Worm (Caenorhabditis elegans) whole organism, young adult: ENCODE data around the gene B0416.11.

Experiments
- B0019.2 ChIP-seq: fragments of 200-800 bp; sonication (Bioruptor generic); conservative IDR thresholded peaks from 2 replicates; pipeline ENCODE4 v1.3.6; 2022; ENCODE audit warnings: missing genetic modification reagents, missing genetic modification characterization, missing compliant biosample characterization
- B0261.1 ChIP-seq: sonication (generic microtip); optimal IDR thresholded peaks from 2 replicates; lab custom pipeline; 2016; ENCODE audit warnings: mild to moderate bottlenecking, missing genetic modification characterization, moderate library complexity, missing compliant biosample characterization
- C06A6.2 ChIP-seq: fragments of 200-800 bp; sonication (Bioruptor generic); conservative IDR thresholded peaks from 2 replicates; pipeline ENCODE4 v1.3.6; 2022; ENCODE audit warnings: missing genetic modification characterization, missing compliant biosample characterization
- C17E4.6 ChIP-seq: fragments of 200-800 bp; sonication (Bioruptor generic); IDR thresholded peaks from 2 replicates; pipeline ENCODE4 v1.3.6; 2022; ENCODE audit warnings: missing genetic modification reagents, missing genetic modification characterization, missing compliant biosample characterization
- F33H1.4 ChIP-seq: fragments of 200-800 bp; sonication (Bioruptor generic); IDR thresholded peaks from 2 replicates; pipeline ENCODE4 v1.3.6; 2022; ENCODE audit warnings: missing genetic modification reagents, missing genetic modification characterization, missing compliant biosample characterization
- F37B4.10 ChIP-seq: fragments of 200-800 bp; sonication (Bioruptor generic); IDR thresholded peaks from 2 replicates; pipeline ENCODE4 v1.3.6; 2022; ENCODE audit warnings: missing genetic modification characterization, missing compliant biosample characterization
- F39B2.1 ChIP-seq: fragments of 200-800 bp; sonication (Bioruptor generic); IDR thresholded peaks from 2 replicates; pipeline ENCODE4 v1.3.6; 2022; ENCODE audit warnings: missing genetic modification reagents, missing genetic modification characterization, missing compliant biosample characterization
- K12H6.12 ChIP-seq: fragments of 200-800 bp; sonication (Bioruptor generic); optimal IDR thresholded peaks from 2 replicates; lab custom pipeline; 2018; ENCODE audit warnings: mild to moderate bottlenecking, missing genetic modification characterization, missing compliant biosample characterization
- T07F8.4 ChIP-seq: sonication (generic microtip); optimal IDR thresholded peaks from 2 replicates; lab custom pipeline; 2016; ENCODE audit warnings: mild to moderate bottlenecking, missing genetic modification characterization, moderate library complexity, missing compliant biosample characterization
- T26A5.8 ChIP-seq: sonication (generic microtip); optimal IDR thresholded peaks from 2 replicates; lab custom pipeline; 2016; ENCODE audit warnings: missing genetic modification characterization, missing compliant biosample characterization
- Y56A3A.18 ChIP-seq: fragments of 200-800 bp; sonication (Bioruptor generic); IDR thresholded peaks from 2 replicates; pipeline ENCODE4 v1.3.6; 2022; ENCODE audit warnings: missing genetic modification reagents, missing genetic modification characterization, missing compliant biosample characterization
- Y67H2A.10 ChIP-seq: fragments of 200-800 bp; sonication (Bioruptor generic); conservative IDR thresholded peaks from 2 replicates; pipeline ENCODE4 v1.3.6; 2022; ENCODE audit warnings: missing genetic modification reagents, missing genetic modification characterization, missing compliant biosample characterization
- Y79H2A.3 ChIP-seq: fragments of 200-800 bp; sonication (Bioruptor generic); conservative IDR thresholded peaks from 2 replicates; pipeline ENCODE4 v1.3.6; 2022; ENCODE audit warnings: missing genetic modification reagents, missing genetic modification characterization, missing compliant biosample characterization
- akir-1 ChIP-seq: fragments of 200-800 bp; sonication (Bioruptor generic); optimal IDR thresholded peaks from 2 replicates; lab custom pipeline; 2018; ENCODE audit warnings: mild to moderate bottlenecking, missing genetic modification characterization, moderate library complexity, missing compliant biosample characterization
- athp-1 ChIP-seq: sonication (generic microtip); optimal IDR thresholded peaks from 2 replicates; lab custom pipeline; 2017; ENCODE audit warnings: mild to moderate bottlenecking, missing genetic modification characterization, missing compliant biosample characterization
- attf-5 ChIP-seq: fragments of 200-800 bp; sonication (Bioruptor generic); optimal IDR thresholded peaks from 2 replicates; lab custom pipeline; 2018; ENCODE audit warnings: mild to moderate bottlenecking, missing genetic modification characterization, missing compliant biosample characterization
- bed-1 ChIP-seq: fragments of 200-800 bp; sonication (Bioruptor generic); IDR thresholded peaks from 2 replicates; pipeline ENCODE4 v1.3.6; 2022; ENCODE audit warnings: missing genetic modification reagents, missing genetic modification characterization, missing compliant biosample characterization
- ccch-3 ChIP-seq: fragments of 200-800 bp; sonication (Bioruptor generic); optimal IDR thresholded peaks from 2 replicates; lab custom pipeline; 2018; ENCODE audit warnings: mild to moderate bottlenecking, missing genetic modification characterization, missing compliant biosample characterization
- cebp-2 ChIP-seq: fragments of 200-800 bp; sonication (Bioruptor generic); IDR thresholded peaks from 2 replicates; pipeline ENCODE4 v1.3.6; 2022; ENCODE audit warnings: missing genetic modification characterization, missing compliant biosample characterization
- ceh-100 ChIP-seq: fragments of 200-800 bp; sonication (Bioruptor generic); IDR thresholded peaks from 2 replicates; pipeline ENCODE4 v1.3.6; 2022; ENCODE audit warnings: missing genetic modification reagents, missing genetic modification characterization, missing compliant biosample characterization
- ceh-58 ChIP-seq: fragments of 200-800 bp; sonication (Bioruptor generic); IDR thresholded peaks from 2 replicates; pipeline ENCODE4 v1.3.6; 2022; ENCODE audit warnings: missing genetic modification characterization, missing compliant biosample characterization
- chd-7 ChIP-seq: sonication (generic microtip); optimal IDR thresholded peaks from 2 replicates; lab custom pipeline; 2016; ENCODE audit warnings: mild to moderate bottlenecking, missing genetic modification characterization, moderate library complexity, missing compliant biosample characterization
- egl-18 ChIP-seq: fragments of 200-800 bp; sonication (Bioruptor generic); IDR thresholded peaks from 2 replicates; pipeline ENCODE4 v1.3.6; 2022; ENCODE audit warnings: missing genetic modification reagents, missing genetic modification characterization, missing compliant biosample characterization
- gei-17 ChIP-seq: fragments of 200-800 bp; sonication (Bioruptor generic); optimal IDR thresholded peaks from 2 replicates; lab custom pipeline; 2018; ENCODE audit warnings: mild to moderate bottlenecking, missing genetic modification characterization, missing compliant biosample characterization
- hlh-12 ChIP-seq: sonication (generic microtip); optimal IDR thresholded peaks from 2 replicates; lab custom pipeline; 2016; ENCODE audit warnings: missing genetic modification characterization, missing compliant biosample characterization
- hmg-1.2 ChIP-seq: fragments of 200-800 bp; sonication (Bioruptor generic); IDR thresholded peaks from 2 replicates; pipeline ENCODE4 v1.3.6; 2022; ENCODE audit warnings: missing genetic modification reagents, missing genetic modification characterization, missing compliant biosample characterization
- lag-1 ChIP-seq: fragments of 200-800 bp; sonication (Bioruptor generic); IDR thresholded peaks from 2 replicates; pipeline ENCODE4 v1.3.6; 2022; ENCODE audit warnings: missing genetic modification reagents, missing genetic modification characterization, missing compliant biosample characterization
- let-607 ChIP-seq, 2 experiments: fragments of 200-800 bp in 1 of 2; sonication (Bioruptor generic) in 1 of 2; sonication (generic microtip) in 1 of 2; optimal IDR thresholded peaks; 2 replicates each; lab custom pipeline; 2016 to 2018; ENCODE audit warnings: mild to moderate bottlenecking in 2 of 2, missing compliant biosample characterization in 2 of 2, missing genetic modification characterization in 2 of 2, moderate library complexity in 2 of 2, missing genotype in 1 of 2
- lin-26 ChIP-seq: fragments of 200-800 bp; sonication (Bioruptor generic); IDR thresholded peaks from 2 replicates; pipeline ENCODE4 v1.3.6; 2022; ENCODE audit warnings: missing genetic modification reagents, missing genetic modification characterization, missing compliant biosample characterization
- lin-35 ChIP-seq, 3 experiments: fragments of 150-350 bp in 2 of 3; sonication (generic microtip) in 1 of 3; optimal IDR thresholded peaks; 2 replicates each; lab custom pipeline; 2014 to 2018; ENCODE audit warnings: missing biosample characterization in 3 of 3, missing genetic modification characterization in 3 of 3, missing genetic modification reagents in 3 of 3
- lin-54 ChIP-seq: fragments of 200-800 bp; sonication (Bioruptor generic); optimal IDR thresholded peaks from 2 replicates; lab custom pipeline; 2018; ENCODE audit warnings: mild to moderate bottlenecking, missing genetic modification characterization, missing compliant biosample characterization
- lir-1 ChIP-seq: fragments of 200-800 bp; sonication (Bioruptor generic); conservative IDR thresholded peaks from 2 replicates; pipeline ENCODE4 v1.3.6; 2022; ENCODE audit warnings: missing genetic modification reagents, missing genetic modification characterization, missing compliant biosample characterization
- madf-8 ChIP-seq: fragments of 200-800 bp; sonication (Bioruptor generic); conservative IDR thresholded peaks from 2 replicates; pipeline ENCODE4 v1.3.6; 2022; ENCODE audit warnings: missing genetic modification reagents, missing genetic modification characterization, missing compliant biosample characterization
- nfya-1 ChIP-seq: sonication (generic microtip); optimal IDR thresholded peaks from 2 replicates; lab custom pipeline; 2017; ENCODE audit warnings: antibody characterized with exemption, missing compliant biosample characterization, missing genetic modification characterization, borderline replicate concordance; ENCODE audit not compliant: insufficient read depth
- nfya-2 ChIP-seq: fragments of 200-800 bp; sonication (Bioruptor generic); IDR thresholded peaks from 2 replicates; pipeline ENCODE4 v1.3.6; 2022; ENCODE audit warnings: missing genetic modification reagents, missing genetic modification characterization, missing compliant biosample characterization
- nfyb-1 ChIP-seq: fragments of 200-800 bp; sonication (Bioruptor generic); IDR thresholded peaks from 2 replicates; pipeline ENCODE4 v1.3.6; 2022; ENCODE audit warnings: missing genetic modification reagents, missing genetic modification characterization, missing compliant biosample characterization
- nhr-120 ChIP-seq: fragments of 200-800 bp; sonication (Bioruptor generic); IDR thresholded peaks from 2 replicates; pipeline ENCODE4 v1.3.6; 2022; ENCODE audit warnings: missing genetic modification characterization, missing compliant biosample characterization
- nhr-27 ChIP-seq: fragments of 200-800 bp; sonication (Bioruptor generic); optimal IDR thresholded peaks from 2 replicates; lab custom pipeline; 2018; ENCODE audit warnings: mild to moderate bottlenecking, missing genetic modification characterization, moderate library complexity, missing compliant biosample characterization
- rcor-1 ChIP-seq: fragments of 200-800 bp; sonication (Bioruptor generic); IDR thresholded peaks from 2 replicates; pipeline ENCODE4 v1.3.6; 2022; ENCODE audit warnings: missing genetic modification reagents, missing genetic modification characterization, missing compliant biosample characterization
- rec-8 ChIP-seq, 2 experiments: sonication (generic microtip); optimal IDR thresholded peaks; 2 replicates each; lab custom pipeline; 2016; ENCODE audit warnings: mild to moderate bottlenecking in 2 of 2, missing genetic modification characterization in 2 of 2, missing genetic modification reagents in 2 of 2, missing genotype in 2 of 2, missing biosample characterization in 1 of 2, missing compliant biosample characterization in 1 of 2, moderate library complexity in 1 of 2
- repo-1 ChIP-seq: sonication (generic microtip); optimal IDR thresholded peaks from 2 replicates; lab custom pipeline; 2017; ENCODE audit warnings: mild to moderate bottlenecking, missing genetic modification characterization, missing compliant biosample characterization
- rpc-1 ChIP-seq, 2 experiments: fragments of 150-350 bp in 1 of 2; sonication (generic microtip) in 1 of 2; optimal IDR thresholded peaks; 2 replicates each; lab custom pipeline; 2014 to 2018; ENCODE audit warnings: missing biosample characterization in 1 of 2, missing genetic modification characterization in 1 of 2, missing genetic modification reagents in 1 of 2, missing genotype in 1 of 2
- sdz-38 ChIP-seq: sonication (generic microtip); optimal IDR thresholded peaks from 2 replicates; lab custom pipeline; 2016; ENCODE audit warnings: missing genotype, missing genetic modification characterization, missing compliant biosample characterization
- sptf-2 ChIP-seq: fragments of 200-800 bp; sonication (Bioruptor generic); optimal IDR thresholded peaks from 2 replicates; lab custom pipeline; 2018; ENCODE audit warnings: mild to moderate bottlenecking, missing genetic modification characterization, missing compliant biosample characterization
- tlf-1 ChIP-seq: fragments of 200-800 bp; sonication (Bioruptor generic); optimal IDR thresholded peaks from 2 replicates; lab custom pipeline; 2018; ENCODE audit warnings: mild to moderate bottlenecking, missing genetic modification characterization, missing compliant biosample characterization
- unc-62 ChIP-seq: fragments of 150-350 bp; optimal IDR thresholded peaks from 2 replicates; lab custom pipeline; 2014; ENCODE audit warnings: missing biosample characterization, missing genetic modification reagents, missing genetic modification characterization
- zfh-2 ChIP-seq: fragments of 200-800 bp; sonication (Bioruptor generic); conservative IDR thresholded peaks from 2 replicates; pipeline ENCODE4 v1.3.6; 2022; ENCODE audit warnings: missing genetic modification reagents, missing genetic modification characterization, missing compliant biosample characterization
- ztf-25 ChIP-seq: fragments of 200-800 bp; sonication (Bioruptor generic); IDR thresholded peaks from 2 replicates; pipeline ENCODE4 v1.3.6; 2022; ENCODE audit warnings: missing genetic modification reagents, missing genetic modification characterization, missing compliant biosample characterization
- ztf-3 ChIP-seq: fragments of 200-800 bp; sonication (Bioruptor generic); optimal IDR thresholded peaks from 2 replicates; lab custom pipeline; 2018; ENCODE audit warnings: mild to moderate bottlenecking, missing genetic modification characterization, missing compliant biosample characterization

B0416.11 gene

ce11 chrX:9238692-9239091, 44.2 kb downstream of the B0416.11 start (continued):
- no peak for TF ChIP-seq lir-1
- TF ChIP-seq K12H6.12, result no peak
- TF ChIP-seq T26A5.8, result no peak
- no peak for TF ChIP-seq ccch-3
- no peak for TF ChIP-seq bed-1 (GFP tag; lab: Robert Waterston, UW)
- peak; percentile 76 for TF ChIP-seq B0261.1
- no peak for TF ChIP-seq Y67H2A.10 (GFP tag; lab: Robert Waterston, UW)
- peak; percentile 20; the same call in 1 of the 2 replicates for TF ChIP-seq rcor-1 (GFP tag; lab: Robert Waterston, UW)
- TF ChIP-seq ztf-25 (GFP tag; lab: Robert Waterston, UW), result peak; percentile 86; the same call in 1 of the 2 replicates
- TF ChIP-seq Y79H2A.3 (GFP tag; lab: Robert Waterston, UW), result no peak
- TF ChIP-seq nfyb-1 (GFP tag; lab: Robert Waterston, UW), result peak; percentile 15; the same call in 1 of the 2 replicates
- TF ChIP-seq lag-1, result no peak
- peak; percentile 42 for TF ChIP-seq chd-7
- no peak for TF ChIP-seq tlf-1
- TF ChIP-seq B0019.2 (GFP tag; lab: Robert Waterston, UW), result no peak
- no peak for TF ChIP-seq zfh-2 (GFP tag; lab: Robert Waterston, UW)
- TF ChIP-seq cebp-2 (GFP tag; lab: Robert Waterston, UW), result no peak
- TF ChIP-seq rpc-1 (optimal IDR thresholded peaks at IDR 0.05; lab: Kevin White, UChicago), result peak; percentile 91
- TF ChIP-seq rpc-1 (tag; optimal IDR thresholded peaks at IDR 0.05; lab: Kevin White, UChicago), result peak; percentile 98
- no peak for TF ChIP-seq egl-18 (GFP tag; lab: Robert Waterston, UW)
- peak; percentile 44 for TF ChIP-seq athp-1 (tag; lab: Kevin White, UChicago)
- TF ChIP-seq lin-35 (GFP tag; optimal IDR thresholded peaks at IDR 0.05; lab: Kevin White, UChicago), result no peak
- TF ChIP-seq Y56A3A.18 (GFP tag; lab: Robert Waterston, UW), result peak; percentile 77
- TF ChIP-seq sdz-38 (tag; lab: Kevin White, UChicago), result peak; percentile 7
- peak; percentile 93 for TF ChIP-seq lin-26
- TF ChIP-seq hmg-1.2 (GFP tag; lab: Robert Waterston, UW), result no peak
- TF ChIP-seq C17E4.6, result no peak
- TF ChIP-seq lin-54 (GFP tag; lab: Kevin White, UChicago), result no peak
- no peak for TF ChIP-seq akir-1 (GFP tag; lab: Kevin White, UChicago)
- no peak for TF ChIP-seq nfya-2 (GFP tag; lab: Robert Waterston, UW)
- TF ChIP-seq repo-1 (tag; lab: Kevin White, UChicago), result no peak
- no peak for TF ChIP-seq nfya-1 (tag; lab: Kevin White, UChicago)
- no peak for TF ChIP-seq hlh-12 (tag; lab: Kevin White, UChicago)
- TF ChIP-seq attf-5, result peak; percentile 50
- no peak for TF ChIP-seq gei-17 (GFP tag; lab: Kevin White, UChicago)
- peak; percentile 35 to 63 for TF ChIP-seq rec-8 (tag; optimal IDR thresholded peaks at IDR 0.05; lab: Kevin White, UChicago)
- peak; percentile 16 for TF ChIP-seq sptf-2
- no peak for TF ChIP-seq F39B2.1 (GFP tag; lab: Robert Waterston, UW)
- no peak for TF ChIP-seq F33H1.4 (GFP tag; lab: Robert Waterston, UW)
- TF ChIP-seq T07F8.4, result peak; percentile 58
- TF ChIP-seq unc-62 (GFP tag; lab: Kevin White, UChicago), result no peak
- no peak for TF ChIP-seq madf-8 (GFP tag; lab: Robert Waterston, UW)
- TF ChIP-seq ceh-58 (GFP tag; lab: Robert Waterston, UW), result no peak
- no peak for TF ChIP-seq F37B4.10 (GFP tag; lab: Robert Waterston, UW)
- no peak for TF ChIP-seq C06A6.2 (GFP tag; lab: Robert Waterston, UW)
- TF ChIP-seq nhr-120 (GFP tag; lab: Robert Waterston, UW), result no peak
- TF ChIP-seq ceh-100 (GFP tag; lab: Robert Waterston, UW), result peak; percentile 59
- peak in 1 of 2 experiments; percentile 35 for TF ChIP-seq let-607 (tag; optimal IDR thresholded peaks at IDR 0.05; lab: Kevin White, UChicago)
- no peak for TF ChIP-seq nhr-27
- no peak for TF ChIP-seq ztf-3 (GFP tag; lab: Kevin White, UChicago)
